Worm (Caenorhabditis elegans) whole organism, young adult: Measurements from ENCODE around the gene K07F5.8.

Source experiments
- Y67H2A.10 ChIP-seq: fragments of 200-800 bp; sonication (Bioruptor generic); conservative IDR thresholded peaks from 2 replicates; pipeline ENCODE4 v1.3.6; 2022; ENCODE audit warnings: missing genetic modification reagents, missing genetic modification characterization, missing compliant biosample characterization
- hlh-26 ChIP-seq: fragments of 200-800 bp; sonication (Bioruptor generic); conservative IDR thresholded peaks from 2 replicates; pipeline ENCODE4 v1.3.6; 2022; ENCODE audit warnings: missing genetic modification reagents, missing genetic modification characterization, missing compliant biosample characterization
- lsy-27 ChIP-seq: sonication (generic microtip); optimal IDR thresholded peaks from 2 replicates; lab custom pipeline; 2017; ENCODE audit warnings: missing genetic modification characterization, mild to moderate bottlenecking, missing compliant biosample characterization, antibody characterized with exemption, missing genotype, borderline replicate concordance; ENCODE audit not compliant: insufficient read depth
- pha-4 ChIP-seq: fragments of 150-350 bp; sonication (generic microtip); optimal IDR thresholded peaks from 2 replicates; lab custom pipeline; 2014; ENCODE audit warnings: missing biosample characterization, missing genetic modification reagents, missing genetic modification characterization
- snpc-1.3 ChIP-seq: sonication (generic microtip); optimal IDR thresholded peaks from 2 replicates; lab custom pipeline; 2017; ENCODE audit warnings: missing genetic modification characterization, mild to moderate bottlenecking, missing compliant biosample characterization, antibody characterized with exemption, moderate library complexity, missing genotype, missing genetic modification reagents; ENCODE audit not compliant: insufficient read depth
- snpc-4 ChIP-seq, 5 experiments: fragments of 150-350 bp in 1 of 5; sonication (generic microtip) in 4 of 5; optimal IDR thresholded peaks; 2 replicates each; lab custom pipeline; 2014 to 2018; ENCODE audit warnings: missing genetic modification characterization in 5 of 5, missing biosample characterization in 3 of 5, antibody characterized with exemption in 2 of 5, mild to moderate bottlenecking in 2 of 5, missing compliant biosample characterization in 2 of 5, missing genotype in 2 of 5, moderate library complexity in 2 of 5, missing genetic modification reagents in 1 of 5
- tlf-1 ChIP-seq: fragments of 200-800 bp; sonication (Bioruptor generic); optimal IDR thresholded peaks from 2 replicates; lab custom pipeline; 2018; ENCODE audit warnings: mild to moderate bottlenecking, missing genetic modification characterization, missing compliant biosample characterization

ce11 chrIV:9864778-9865177, 15.3 kb upstream of the K07F5.8 start, which contains the start of the genes K07F5.15 and K07F5.22:
- TF ChIP-seq Y67H2A.10 (GFP tag; lab: Robert Waterston, UW) (no peak), hlh-26 (GFP tag; lab: Robert Waterston, UW) (no peak), snpc-4 (GFP tag; optimal IDR thresholded peaks at IDR 0.05; lab: Kevin White, UChicago) (no peak), snpc-4 (tag; optimal IDR thresholded peaks at IDR 0.05; lab: Kevin White, UChicago) (no peak), tlf-1 (GFP tag; lab: Kevin White, UChicago) (no peak), lsy-27 (tag; lab: Kevin White, UChicago) (no peak), snpc-1.3 (tag; lab: Kevin White, UChicago) (no peak), pha-4 (tag; lab: Kevin White, UChicago) (no peak)
